Fruit fly (Drosophila melanogaster) whole organism, prepupa: ENCODE data around the gene CG7246.
"Not testable (repeated sequence)": the region's sequence is repeated elsewhere in the genome, so short reads cannot be mapped to it uniquely, and the experiment has no call there.

ENCODE experiments used
- Blimp-1 ChIP-seq: fragments of 200-800 bp; sonication (Bioruptor generic); optimal IDR thresholded peaks from 3 replicates; lab custom pipeline; 2017; ENCODE audit warnings: missing biosample characterization, missing genetic modification characterization, mild to moderate bottlenecking, moderate library complexity, missing genetic modification reagents
- CG10631 ChIP-seq: fragments of 200-800 bp; sonication (Bioruptor generic); optimal IDR thresholded peaks from 2 replicates; lab custom pipeline; 2016; ENCODE audit warnings: missing biosample characterization, missing genetic modification characterization
- CG10669 ChIP-seq: fragments of 200-800 bp; sonication (Bioruptor generic); optimal IDR thresholded peaks from 3 replicates; lab custom pipeline; 2018; ENCODE audit warnings: missing biosample characterization, mild to moderate bottlenecking, missing genetic modification characterization, moderate library complexity
- CG11294 ChIP-seq: fragments of 200-800 bp; sonication (Bioruptor generic); IDR thresholded peaks from 2 replicates; pipeline ENCODE4 v1.3.6; 2022; ENCODE audit warnings: missing biosample characterization, missing genetic modification characterization
- CG11902 ChIP-seq: fragments of 200-800 bp; sonication (Bioruptor generic); optimal IDR thresholded peaks from 3 replicates; lab custom pipeline; 2016; ENCODE audit warnings: missing biosample characterization, missing genetic modification characterization
- CG15336 ChIP-seq: fragments of 200-800 bp; sonication (Bioruptor generic); IDR thresholded peaks from 2 replicates; pipeline ENCODE4 v1.3.6; 2022; ENCODE audit warnings: missing biosample characterization, missing genetic modification characterization
- CG1621 ChIP-seq: fragments of 200-800 bp; sonication (Bioruptor generic); optimal IDR thresholded peaks from 3 replicates; lab custom pipeline; 2018; ENCODE audit warnings: missing biosample characterization, mild to moderate bottlenecking, missing genetic modification characterization
- CG16779 ChIP-seq: fragments of 200-800 bp; sonication (Bioruptor generic); optimal IDR thresholded peaks from 3 replicates; lab custom pipeline; 2017; ENCODE audit warnings: missing biosample characterization, mild to moderate bottlenecking, missing genetic modification characterization
- CG3032 ChIP-seq: fragments of 200-800 bp; optimal IDR thresholded peaks from 2 replicates; lab custom pipeline; 2019; ENCODE audit warnings: missing biosample characterization, mild to moderate bottlenecking, missing genetic modification characterization, moderate library complexity
- CG32006 ChIP-seq: fragments of 200-800 bp; sonication (Bioruptor generic); optimal IDR thresholded peaks from 3 replicates; lab custom pipeline; 2017; ENCODE audit warnings: missing biosample characterization, mild to moderate bottlenecking, missing genetic modification characterization
- CG34406 ChIP-seq: fragments of 200-800 bp; sonication (Bioruptor generic); optimal IDR thresholded peaks from 3 replicates; lab custom pipeline; 2016; ENCODE audit warnings: missing biosample characterization, missing genetic modification characterization
- CG3919 ChIP-seq: fragments of 200-800 bp; sonication (Bioruptor generic); optimal IDR thresholded peaks from 3 replicates; lab custom pipeline; 2016; ENCODE audit warnings: missing biosample characterization, missing genetic modification characterization
- CG4318 ChIP-seq: fragments of 200-800 bp; sonication (Bioruptor generic); optimal IDR thresholded peaks from 3 replicates; lab custom pipeline; 2017; ENCODE audit warnings: missing biosample characterization, mild to moderate bottlenecking, missing genetic modification characterization
- CG6276 ChIP-seq: fragments of 200-800 bp; sonication (Bioruptor generic); optimal IDR thresholded peaks from 2 replicates; lab custom pipeline; 2017; ENCODE audit warnings: missing biosample characterization, mild to moderate bottlenecking, missing genetic modification characterization
- CG6808 ChIP-seq: fragments of 200-800 bp; sonication (Bioruptor generic); optimal IDR thresholded peaks from 3 replicates; lab custom pipeline; 2017; ENCODE audit warnings: missing biosample characterization, missing genetic modification characterization, mild to moderate bottlenecking, moderate library complexity, missing genetic modification reagents
- CG6854 ChIP-seq: fragments of 200-800 bp; sonication (Bioruptor generic); optimal IDR thresholded peaks from 2 replicates; lab custom pipeline; 2017; ENCODE audit warnings: missing biosample characterization, mild to moderate bottlenecking, missing genetic modification characterization
- CG8119 ChIP-seq: fragments of 200-800 bp; sonication (Bioruptor generic); IDR thresholded peaks from 3 replicates; pipeline ENCODE4 v1.3.6; 2022; ENCODE audit warnings: missing biosample characterization, missing genetic modification characterization
- CG9139 ChIP-seq: fragments of 200-800 bp; sonication (Bioruptor generic); optimal IDR thresholded peaks from 3 replicates; lab custom pipeline; 2017; ENCODE audit warnings: missing biosample characterization, mild to moderate bottlenecking, missing genetic modification characterization
- Eip78C ChIP-seq: fragments of 200-800 bp; sonication (Bioruptor generic); peaks from one replicate; lab custom pipeline; 2016; ENCODE audit warnings: missing biosample characterization, missing genetic modification characterization
- Gug ChIP-seq: fragments of 200-800 bp; sonication (Bioruptor generic); IDR thresholded peaks from 2 replicates; pipeline ENCODE4 v1.3.6; 2022; ENCODE audit warnings: missing biosample characterization, missing genetic modification characterization
- Hr39 ChIP-seq: fragments of 200-800 bp; sonication (Bioruptor generic); optimal IDR thresholded peaks from 2 replicates; lab custom pipeline; 2016; ENCODE audit warnings: missing biosample characterization, missing genetic modification characterization
- Hr4 ChIP-seq: fragments of 200-800 bp; sonication (Bioruptor generic); optimal IDR thresholded peaks from 3 replicates; lab custom pipeline; 2016; ENCODE audit warnings: missing biosample characterization, missing genetic modification characterization
- Lpt ChIP-seq: fragments of 200-800 bp; sonication (Bioruptor generic); optimal IDR thresholded peaks from 3 replicates; lab custom pipeline; 2016; ENCODE audit warnings: missing biosample characterization, missing genetic modification characterization
- Smox ChIP-seq: fragments of 200-800 bp; sonication (Bioruptor generic); optimal IDR thresholded peaks from 3 replicates; lab custom pipeline; 2016; ENCODE audit warnings: missing biosample characterization, missing genetic modification characterization
- Sox102F ChIP-seq: fragments of 200-800 bp; sonication (Bioruptor generic); optimal IDR thresholded peaks from 2 replicates; lab custom pipeline; 2016; ENCODE audit warnings: missing biosample characterization, mild to moderate bottlenecking, missing genetic modification characterization
- Sox14 ChIP-seq: fragments of 200-800 bp; sonication (Bioruptor generic); optimal IDR thresholded peaks from 3 replicates; lab custom pipeline; 2016; ENCODE audit warnings: missing biosample characterization, missing genetic modification characterization
- Sox15 ChIP-seq: fragments of 200-800 bp; sonication (Bioruptor generic); optimal IDR thresholded peaks from 3 replicates; lab custom pipeline; 2016; ENCODE audit warnings: missing biosample characterization, missing genetic modification characterization
- achi ChIP-seq: fragments of 200-800 bp; sonication (Bioruptor generic); optimal IDR thresholded peaks from 3 replicates; lab custom pipeline; 2016; ENCODE audit warnings: missing biosample characterization, missing genetic modification characterization
- acj6 ChIP-seq: fragments of 200-800 bp; sonication (Bioruptor generic); optimal IDR thresholded peaks from 3 replicates; lab custom pipeline; 2016; ENCODE audit warnings: missing biosample characterization, missing genetic modification characterization
- dac ChIP-seq: fragments of 200-800 bp; sonication (Bioruptor generic); optimal IDR thresholded peaks from 2 replicates; lab custom pipeline; 2017; ENCODE audit warnings: missing biosample characterization, mild to moderate bottlenecking, missing genetic modification characterization
- dsx ChIP-seq: fragments of 200-800 bp; optimal IDR thresholded peaks from 3 replicates; lab custom pipeline; 2019; ENCODE audit warnings: missing biosample characterization, mild to moderate bottlenecking, missing genetic modification characterization, moderate library complexity; ENCODE audit not compliant: poor library complexity, severe bottlenecking
- eg ChIP-seq: fragments of 200-800 bp; sonication (Bioruptor generic); IDR thresholded peaks from 3 replicates; pipeline ENCODE4 v1.3.6; 2022; ENCODE audit warnings: missing biosample characterization, missing genetic modification characterization
- esn ChIP-seq: fragments of 200-800 bp; sonication (Bioruptor generic); optimal IDR thresholded peaks from 2 replicates; lab custom pipeline; 2016; ENCODE audit warnings: missing biosample characterization, mild to moderate bottlenecking, missing genetic modification characterization, moderate library complexity
- fd59A ChIP-seq: fragments of 200-800 bp; sonication (Bioruptor generic); optimal IDR thresholded peaks from 2 replicates; lab custom pipeline; 2017; ENCODE audit warnings: missing biosample characterization, mild to moderate bottlenecking, missing genetic modification characterization, missing genetic modification reagents
- fd85E ChIP-seq: fragments of 200-800 bp; sonication (Bioruptor generic); optimal IDR thresholded peaks from 3 replicates; lab custom pipeline; 2016; ENCODE audit warnings: missing biosample characterization, missing genetic modification characterization
- net ChIP-seq: fragments of 200-800 bp; sonication (Bioruptor generic); optimal IDR thresholded peaks from 3 replicates; lab custom pipeline; 2016; ENCODE audit warnings: missing biosample characterization, missing genetic modification characterization
- pdm3 ChIP-seq: fragments of 200-800 bp; sonication (Bioruptor generic); optimal IDR thresholded peaks from 3 replicates; lab custom pipeline; 2016; ENCODE audit warnings: missing biosample characterization, missing genetic modification characterization
- salr ChIP-seq, 2 experiments: fragments of 200-800 bp; sonication (Bioruptor generic); optimal IDR thresholded peaks; 3 replicates each; lab custom pipeline; 2016 to 2018; ENCODE audit warnings: missing biosample characterization in 2 of 2, missing genetic modification characterization in 2 of 2, mild to moderate bottlenecking in 1 of 2
- ss ChIP-seq, 2 experiments: fragments of 200-800 bp; sonication (Bioruptor generic); optimal IDR thresholded peaks; 2 replicates in 1 of 2; 3 replicates in 1 of 2; lab custom pipeline; 2017 to 2018; ENCODE audit warnings: mild to moderate bottlenecking in 2 of 2, missing biosample characterization in 2 of 2, missing genetic modification characterization in 2 of 2, moderate library complexity in 1 of 2
- svp ChIP-seq: fragments of 200-800 bp; sonication (Bioruptor generic); peaks from one replicate; lab custom pipeline; 2016; ENCODE audit warnings: missing biosample characterization, missing genetic modification characterization
- topi ChIP-seq: fragments of 200-800 bp; sonication (Bioruptor generic); optimal IDR thresholded peaks from 3 replicates; lab custom pipeline; 2016; ENCODE audit warnings: missing biosample characterization, missing genetic modification characterization
- vri ChIP-seq: fragments of 200-800 bp; sonication (Bioruptor generic); optimal IDR thresholded peaks from 3 replicates; lab custom pipeline; 2016; ENCODE audit warnings: missing biosample characterization, mild to moderate bottlenecking, missing genetic modification characterization

The CG7246 gene

dm6 chrX:9087920-9088417 is 7.1 kb upstream of the CG7246 start, which contains the start of gene CG6999:
TSS of gene CG6999 (plus strand) at chrX:9088367.
- TF ChIP-seq CG1621 (tag; lab: Kevin White, UChicago); Blimp-1 (GFP tag; lab: Kevin White, UChicago); CG8119 (GFP tag; lab: Robert Waterston, UW): not testable (repeated sequence)

DNA sequence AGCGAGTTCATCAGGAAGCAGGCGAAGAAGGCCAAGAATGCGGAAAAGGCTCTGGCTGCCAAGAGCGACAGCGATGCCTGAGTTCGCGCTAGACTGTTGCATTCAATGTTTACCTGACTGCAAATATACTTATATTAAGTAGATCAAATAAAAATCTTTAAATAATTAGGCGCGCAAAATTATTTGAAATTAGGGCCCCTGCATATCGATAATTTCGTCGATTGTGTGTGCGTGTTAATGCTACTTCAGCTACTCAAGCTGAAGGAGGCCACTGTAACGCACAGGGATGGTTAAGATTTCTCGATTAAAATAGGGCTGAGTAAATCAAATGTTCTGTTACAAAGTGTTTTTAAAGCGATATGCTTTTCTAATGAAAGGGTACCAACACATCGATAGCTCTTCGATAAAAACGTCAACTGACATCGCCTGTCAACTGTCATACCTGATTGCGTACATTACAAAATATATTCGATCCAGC is 5.9 kb upstream of the CG7246 start, which contains the start of gene CG32706:
Gene CG32706, plus strand, starts transcription at position 428 of the 478 bp plus-strand sequence.
- TF ChIP-seq CG15336 (GFP tag; lab: Robert Waterston, UW); Sox15 (GFP tag; lab: Kevin White, UChicago); ss (GFP tag; optimal IDR thresholded peaks at IDR 0.05; lab: Kevin White, UChicago): not testable (repeated sequence)
- TF ChIP-seq, all 60 proteins: peak for 0; not testable (repeated sequence) for 60

- TF ChIP-seq CG3032 (tag; lab: Kevin White, UChicago) (no peak), CG1621 (tag; lab: Kevin White, UChicago) (no peak), CG3919 (GFP tag; lab: Kevin White, UChicago) (no peak), dsx (GFP tag; lab: Kevin White, UChicago) (peak; percentile 35), Sox14 (GFP tag; lab: Kevin White, UChicago) (no peak), Hr39 (GFP tag; lab: Kevin White, UChicago) (no peak), Eip78C (GFP tag; lab: Kevin White, UChicago) (peak; percentile 49)
- TF ChIP-seq, all 60 proteins: peak for 2
These were observed 4.9 kb upstream of the CG7246 start, which contains the start of gene CG32708 for dm6 chrX:9085726-9086125. TSS of gene CG32708 (plus strand) at chrX:9085932.

DNA sequence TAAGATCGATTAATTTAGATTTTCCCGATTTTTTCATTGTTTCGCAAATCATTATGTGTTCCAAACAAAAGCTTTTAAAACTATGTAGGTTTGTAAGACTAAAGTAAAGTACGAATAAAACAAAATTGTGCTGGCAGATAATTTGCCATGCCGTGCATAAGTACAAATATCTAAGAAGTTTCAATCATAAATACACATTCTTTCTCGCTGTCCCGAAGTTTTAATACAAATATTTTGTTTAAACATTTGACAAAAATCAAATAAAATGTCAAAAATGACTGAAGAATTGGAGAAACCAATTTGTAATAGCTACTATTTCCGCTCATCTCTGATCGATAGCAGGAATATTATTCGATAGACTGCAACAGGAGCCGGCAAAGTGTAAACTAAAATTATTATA is 1.7 kb upstream of the CG7246 start, which contains the start of gene APC4:
Gene APC4, plus strand, starts transcription at position 332 of the 400 bp plus-strand sequence.
- TF ChIP-seq Hr39 (GFP tag; lab: Kevin White, UChicago) = peak; percentile 42
- no peak for TF ChIP-seq CG6854 (GFP tag; lab: Kevin White, UChicago)
- TF ChIP-seq dsx (GFP tag; lab: Kevin White, UChicago) = no peak
- no peak for TF ChIP-seq Hr4 (GFP tag; lab: Kevin White, UChicago)
- no peak for TF ChIP-seq CG6276 (GFP tag; lab: Kevin White, UChicago)
- TF ChIP-seq esn = peak; percentile 55
- TF ChIP-seq CG6808 = peak; percentile 38
- TF ChIP-seq acj6 = peak; percentile 24
- no peak for TF ChIP-seq Smox (GFP tag; lab: Kevin White, UChicago)
- no peak for TF ChIP-seq CG8119 (GFP tag; lab: Robert Waterston, UW)
- TF ChIP-seq CG4318 (GFP tag; lab: Kevin White, UChicago) = no peak
- TF ChIP-seq dac (GFP tag; lab: Kevin White, UChicago) = peak; percentile 2
- TF ChIP-seq CG9139 (GFP tag; lab: Kevin White, UChicago) = no peak
- TF ChIP-seq net (GFP tag; lab: Kevin White, UChicago) = no peak
- no peak for TF ChIP-seq CG11294 (GFP tag; lab: Robert Waterston, UW)
- no peak for TF ChIP-seq CG16779 (tag; lab: Kevin White, UChicago)
- no peak for TF ChIP-seq fd85E (GFP tag; lab: Kevin White, UChicago)
- peak; percentile 48 for TF ChIP-seq Sox14 (GFP tag; lab: Kevin White, UChicago)
- TF ChIP-seq achi (GFP tag; lab: Kevin White, UChicago) = peak; percentile 9
- peak; percentile 5 for TF ChIP-seq CG11902
- TF ChIP-seq topi = peak; percentile 41
- peak in 1 of 2 experiments; percentile 12 for TF ChIP-seq salr (GFP tag; optimal IDR thresholded peaks at IDR 0.05; lab: Kevin White, UChicago)
- peak; percentile 44 for TF ChIP-seq CG32006 (GFP tag; lab: Kevin White, UChicago)
- no peak for TF ChIP-seq Sox102F (GFP tag; lab: Kevin White, UChicago)
- peak; percentile 48 for TF ChIP-seq CG10631 (GFP tag; lab: Kevin White, UChicago)
- TF ChIP-seq ss (GFP tag; optimal IDR thresholded peaks at IDR 0.05; lab: Kevin White, UChicago) = peak; percentile 7 to 30
- no peak for TF ChIP-seq eg (GFP tag; lab: Robert Waterston, UW)
- no peak for TF ChIP-seq Gug
- no peak for TF ChIP-seq vri (GFP tag; lab: Kevin White, UChicago)
- no peak for TF ChIP-seq CG3919 (GFP tag; lab: Kevin White, UChicago)
- TF ChIP-seq CG1621 (tag; lab: Kevin White, UChicago) = no peak
- no peak for TF ChIP-seq Sox15 (GFP tag; lab: Kevin White, UChicago)
- TF ChIP-seq CG10669 (GFP tag; lab: Kevin White, UChicago) = peak; percentile 31
- TF ChIP-seq CG34406 (GFP tag; lab: Kevin White, UChicago) = no peak
- TF ChIP-seq CG15336 (GFP tag; lab: Robert Waterston, UW) = no peak
- TF ChIP-seq pdm3 (GFP tag; lab: Kevin White, UChicago) = peak; percentile 43
- TF ChIP-seq svp (GFP tag; lab: Kevin White, UChicago) = peak; percentile 71
- no peak for TF ChIP-seq fd59A (GFP tag; lab: Kevin White, UChicago)
- TF ChIP-seq Lpt = no peak
